Worm (Caenorhabditis elegans) whole organism, mixed stage, embryonic: ENCODE measurements around the gene F02H6.6.

Experiments used
- bed-3 ChIP-seq: fragments of 200-800 bp; sonication (Bioruptor generic); optimal IDR thresholded peaks from 3 replicates; lab custom pipeline; 2018; ENCODE audit warnings: mild to moderate bottlenecking, missing genetic modification characterization, moderate library complexity, missing compliant biosample characterization
- ces-1 ChIP-seq: fragments of 150-350 bp; optimal IDR thresholded peaks from 2 replicates; lab custom pipeline; 2014; ENCODE audit warnings: missing biosample characterization, missing genetic modification reagents, missing genetic modification characterization
- drap-1 ChIP-seq: fragments of 200-800 bp; sonication (Bioruptor generic); optimal IDR thresholded peaks from 3 replicates; lab custom pipeline; 2018; ENCODE audit warnings: mild to moderate bottlenecking, missing genetic modification characterization, missing compliant biosample characterization
- lsy-2 ChIP-seq: fragments of 150-350 bp; optimal IDR thresholded peaks from 2 replicates; lab custom pipeline; 2014; ENCODE audit warnings: missing biosample characterization, missing genetic modification characterization
- mep-1 ChIP-seq: fragments of 150-350 bp; optimal IDR thresholded peaks from 2 replicates; lab custom pipeline; 2017; ENCODE audit warnings: missing biosample characterization, missing genetic modification reagents, missing genetic modification characterization, inconsistent platforms
- nhr-12 ChIP-seq: fragments of 150-350 bp; optimal IDR thresholded peaks from 2 replicates; lab custom pipeline; 2014; ENCODE audit warnings: missing biosample characterization, missing genetic modification characterization
- nhr-28 ChIP-seq: fragments of 150-350 bp; optimal IDR thresholded peaks from 2 replicates; lab custom pipeline; 2014; ENCODE audit warnings: missing biosample characterization, missing genetic modification characterization
- pha-4 ChIP-seq: fragments of 150-350 bp; optimal IDR thresholded peaks from 2 replicates; lab custom pipeline; 2018; ENCODE audit warnings: missing biosample characterization, missing genetic modification reagents, missing genetic modification characterization
- snpc-4 ChIP-seq: fragments of 150-350 bp; optimal IDR thresholded peaks from 2 replicates; lab custom pipeline; 2014; ENCODE audit warnings: missing biosample characterization, missing genetic modification characterization
- sptf-1 ChIP-seq: sonication (generic microtip); optimal IDR thresholded peaks from 2 replicates; lab custom pipeline; 2017; ENCODE audit warnings: mild to moderate bottlenecking, missing genetic modification characterization, moderate library complexity, missing compliant biosample characterization
- ztf-11 ChIP-seq: fragments of 150-350 bp; optimal IDR thresholded peaks from 2 replicates; lab custom pipeline; 2014; ENCODE audit warnings: missing biosample characterization, missing genetic modification characterization

DNA sequence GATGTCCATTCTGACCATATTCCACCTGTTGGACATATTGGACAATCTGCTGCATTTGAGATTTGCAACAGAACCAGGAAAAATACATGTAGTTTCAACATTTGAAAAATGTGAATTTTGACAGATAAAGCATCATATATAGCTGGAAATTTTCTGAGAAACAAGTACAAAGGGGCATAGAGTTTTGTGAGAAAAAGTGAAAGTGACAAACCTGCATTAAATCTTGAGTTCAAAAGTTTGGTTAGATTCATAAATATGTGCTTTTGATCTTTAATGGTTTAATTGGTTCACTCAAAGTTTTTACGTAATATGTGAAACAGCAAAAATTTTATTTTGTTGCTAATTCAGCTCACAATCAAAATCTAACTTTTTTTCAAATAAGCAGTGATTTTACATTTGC is 2.6 kb downstream of the F02H6.6 start, which contains the start of gene F02H6.7:
- TF ChIP-seq lsy-2 (no peak), ztf-11 (tag; lab: Kevin White, UChicago) (no peak), nhr-28 (tag; lab: Kevin White, UChicago) (no peak), bed-3 (GFP tag; lab: Kevin White, UChicago) (no peak), ces-1 (no peak), mep-1 (tag; lab: Kevin White, UChicago) (no peak), pha-4 (no peak), snpc-4 (tag; lab: Kevin White, UChicago) (no peak), sptf-1 (tag; lab: Kevin White, UChicago) (no peak), drap-1 (GFP tag; lab: Kevin White, UChicago) (no peak), nhr-12 (tag; lab: Kevin White, UChicago) (no peak)
